Worm (Caenorhabditis elegans) whole organism, mixed stage, embryonic: Measurements from ENCODE around the gene F45B8.5.

ENCODE experiments used
- cnd-1 ChIP-seq: fragments of 200-800 bp; sonication (Bioruptor generic); optimal IDR thresholded peaks from 2 replicates; lab custom pipeline; 2018; ENCODE audit warnings: mild to moderate bottlenecking, missing genetic modification characterization, missing compliant biosample characterization
- elt-1 ChIP-seq: sonication (generic microtip); optimal IDR thresholded peaks from 2 replicates; lab custom pipeline; 2017; ENCODE audit warnings: missing genetic modification characterization, mild to moderate bottlenecking, missing compliant biosample characterization, antibody characterized with exemption, moderate library complexity, borderline replicate concordance; ENCODE audit not compliant: insufficient read depth
- lin-13 ChIP-seq: fragments of 150-350 bp; optimal IDR thresholded peaks from 2 replicates; lab custom pipeline; 2014; ENCODE audit warnings: missing biosample characterization, missing genetic modification characterization
- lsy-2 ChIP-seq: fragments of 150-350 bp; optimal IDR thresholded peaks from 2 replicates; lab custom pipeline; 2014; ENCODE audit warnings: missing biosample characterization, missing genetic modification characterization
- mep-1 ChIP-seq: fragments of 150-350 bp; optimal IDR thresholded peaks from 2 replicates; lab custom pipeline; 2017; ENCODE audit warnings: missing biosample characterization, missing genetic modification reagents, missing genetic modification characterization, inconsistent platforms
- nhr-12 ChIP-seq: fragments of 150-350 bp; optimal IDR thresholded peaks from 2 replicates; lab custom pipeline; 2014; ENCODE audit warnings: missing biosample characterization, missing genetic modification characterization
- nhr-237 ChIP-seq: fragments of 150-350 bp; optimal IDR thresholded peaks from 2 replicates; lab custom pipeline; 2014; ENCODE audit warnings: missing biosample characterization, missing genetic modification characterization
- nhr-76 ChIP-seq: sonication (generic microtip); optimal IDR thresholded peaks from 2 replicates; lab custom pipeline; 2017; ENCODE audit warnings: missing biosample characterization, missing genetic modification characterization
- snpc-4 ChIP-seq: fragments of 150-350 bp; optimal IDR thresholded peaks from 2 replicates; lab custom pipeline; 2014; ENCODE audit warnings: missing biosample characterization, missing genetic modification characterization
- unc-39 ChIP-seq: fragments of 150-350 bp; optimal IDR thresholded peaks from 2 replicates; lab custom pipeline; 2014; ENCODE audit warnings: missing biosample characterization, missing genetic modification characterization
- unc-62 ChIP-seq: fragments of 150-350 bp; optimal IDR thresholded peaks from 2 replicates; lab custom pipeline; 2014; ENCODE audit warnings: missing biosample characterization, missing genetic modification reagents, missing genetic modification characterization
- ztf-11 ChIP-seq: fragments of 150-350 bp; optimal IDR thresholded peaks from 2 replicates; lab custom pipeline; 2014; ENCODE audit warnings: missing biosample characterization, missing genetic modification characterization

DNA sequence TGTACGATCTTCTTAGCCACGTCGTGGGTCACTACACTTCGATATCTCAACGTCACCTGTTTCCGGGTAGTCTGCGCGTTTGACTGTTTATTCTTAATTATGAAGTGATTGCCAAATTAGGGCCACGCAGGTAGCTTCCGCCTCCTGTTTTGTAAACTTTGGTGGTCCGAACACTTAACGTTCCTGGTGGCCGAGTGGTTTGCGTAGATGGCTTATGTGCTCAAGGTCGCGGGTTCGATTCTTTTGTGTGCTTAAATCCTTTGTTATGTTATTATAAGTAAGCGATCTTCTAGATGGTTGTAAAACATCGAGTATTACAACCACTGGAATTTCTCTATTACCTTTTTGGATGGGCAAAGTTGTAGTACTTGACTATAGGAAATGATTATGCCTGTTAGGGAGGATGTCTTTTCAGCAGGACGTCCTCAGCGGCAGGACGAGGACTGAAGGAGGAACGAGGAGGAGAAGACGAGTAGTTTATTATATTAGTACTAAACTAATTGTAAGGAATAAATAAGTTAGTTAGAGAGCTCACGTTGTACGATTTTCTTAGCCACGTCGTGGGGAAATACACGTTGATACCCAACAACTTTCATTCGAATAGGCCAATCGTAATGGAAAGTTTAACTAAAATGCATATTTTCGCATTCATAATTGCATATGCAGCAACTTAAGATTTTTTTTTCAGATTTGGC, 11.1 kb downstream of the F45B8.5 start:
- TF ChIP-seq lsy-2 (tag; lab: Kevin White, UChicago): no peak
- TF ChIP-seq nhr-76 (tag; lab: Kevin White, UChicago): no peak
- TF ChIP-seq unc-62: no peak
- no peak for TF ChIP-seq ztf-11 (tag; lab: Kevin White, UChicago)
- no peak for TF ChIP-seq mep-1
- TF ChIP-seq cnd-1 (tag; lab: Kevin White, UChicago): no peak
- no peak for TF ChIP-seq unc-39 (tag; lab: Kevin White, UChicago)
- no peak for TF ChIP-seq nhr-237 (tag; lab: Kevin White, UChicago)
- no peak for TF ChIP-seq lin-13 (tag; lab: Kevin White, UChicago)
- TF ChIP-seq elt-1 (tag; lab: Kevin White, UChicago): no peak
- TF ChIP-seq snpc-4 (tag; lab: Kevin White, UChicago): no peak
- TF ChIP-seq nhr-12 (tag; lab: Kevin White, UChicago): no peak
